Fruit fly (Drosophila melanogaster) whole organism, embryonic: ENCODE data around the gene CG13654.

ENCODE experiments used
- CG10366 ChIP-seq: fragments of 200-800 bp; sonication (Bioruptor generic); IDR thresholded peaks from 2 replicates; pipeline ENCODE4 v1.3.6; 2022; ENCODE audit warnings: missing biosample characterization, missing genetic modification characterization
- CG11085 ChIP-seq: fragments of 200-800 bp; sonication (Bioruptor generic); IDR thresholded peaks from 2 replicates; pipeline ENCODE4 v1.3.6; 2022; ENCODE audit warnings: missing biosample characterization, missing genetic modification characterization
- CG11504 ChIP-seq: fragments of 200-800 bp; sonication (Bioruptor generic); optimal IDR thresholded peaks from 3 replicates; lab custom pipeline; 2019; ENCODE audit warnings: missing biosample characterization, mild to moderate bottlenecking, missing genetic modification characterization, moderate library complexity
- CG12769 ChIP-seq: fragments of 200-800 bp; sonication (Bioruptor generic); optimal IDR thresholded peaks from 2 replicates; lab custom pipeline; 2019; ENCODE audit warnings: missing biosample characterization, mild to moderate bottlenecking, missing genetic modification characterization, moderate library complexity
- CG14441 ChIP-seq: fragments of 200-800 bp; sonication (Bioruptor generic); IDR thresholded peaks from 2 replicates; pipeline ENCODE4 v1.3.6; 2022; ENCODE audit warnings: missing biosample characterization, missing genetic modification characterization
- CG15011 ChIP-seq: fragments of 200-800 bp; sonication (Bioruptor generic); optimal IDR thresholded peaks from 3 replicates; lab custom pipeline; 2018; ENCODE audit warnings: missing biosample characterization, mild to moderate bottlenecking, missing genetic modification characterization
- CG15479 ChIP-seq: fragments of 200-800 bp; sonication (Bioruptor generic); optimal IDR thresholded peaks from 3 replicates; lab custom pipeline; 2019; ENCODE audit warnings: missing biosample characterization, mild to moderate bottlenecking, missing genetic modification characterization, moderate library complexity
- CG16813 ChIP-seq: fragments of 200-800 bp; sonication (Bioruptor generic); IDR thresholded peaks from 3 replicates; pipeline ENCODE4 v1.3.6; 2022; ENCODE audit warnings: missing biosample characterization, missing genetic modification characterization; ENCODE audit not compliant: partially characterized antibody
- CG17328 ChIP-seq: fragments of 200-800 bp; sonication (Bioruptor generic); IDR thresholded peaks from 2 replicates; pipeline ENCODE4 v1.3.6; 2022; ENCODE audit warnings: missing biosample characterization, missing genetic modification characterization
- CG17612 ChIP-seq: fragments of 200-800 bp; sonication (Bioruptor generic); IDR thresholded peaks from 2 replicates; pipeline ENCODE4 v1.3.6; 2022; ENCODE audit warnings: missing biosample characterization, missing genetic modification characterization
- CG2678 ChIP-seq: fragments of 200-800 bp; sonication (Bioruptor generic); optimal IDR thresholded peaks from 3 replicates; lab custom pipeline; 2019; ENCODE audit warnings: missing biosample characterization, mild to moderate bottlenecking, missing genetic modification characterization, moderate library complexity
- CG31224 ChIP-seq: fragments of 200-800 bp; sonication (Bioruptor generic); IDR thresholded peaks from 2 replicates; pipeline ENCODE4 v1.3.6; 2022; ENCODE audit warnings: missing biosample characterization, missing genetic modification characterization
- CG34422 ChIP-seq: fragments of 200-800 bp; sonication (Bioruptor generic); IDR thresholded peaks from 3 replicates; pipeline ENCODE4 v1.3.6; 2022; ENCODE audit warnings: missing biosample characterization, missing genetic modification characterization
- CG4617 ChIP-seq: fragments of 200-800 bp; sonication (Bioruptor generic); optimal IDR thresholded peaks from 3 replicates; lab custom pipeline; 2016; ENCODE audit warnings: missing biosample characterization, missing genetic modification characterization, borderline replicate concordance
- CG5245 ChIP-seq: fragments of 200-800 bp; sonication (Bioruptor generic); optimal IDR thresholded peaks from 3 replicates; lab custom pipeline; 2016; ENCODE audit warnings: missing biosample characterization, missing genetic modification characterization
- CG6254 ChIP-seq: fragments of 200-800 bp; sonication (Bioruptor generic); optimal IDR thresholded peaks from 3 replicates; lab custom pipeline; 2017; ENCODE audit warnings: mild to moderate bottlenecking, missing biosample characterization, missing genetic modification reagents, missing genetic modification characterization
- CG7372 ChIP-seq: fragments of 200-800 bp; sonication (Bioruptor generic); IDR thresholded peaks from 2 replicates; pipeline ENCODE4 v1.3.6; 2022; ENCODE audit warnings: missing biosample characterization, missing genetic modification characterization
- CG7745 ChIP-seq: fragments of 200-800 bp; sonication (Bioruptor generic); optimal IDR thresholded peaks from 2 replicates; lab custom pipeline; 2018; ENCODE audit warnings: missing biosample characterization, mild to moderate bottlenecking, missing genetic modification characterization, moderate library complexity
- CG8290 ChIP-seq, 3 experiments: fragments of 200-800 bp; sonication (Bioruptor generic); optimal IDR thresholded peaks; 2 replicates each; lab custom pipeline; 2016 to 2019; ENCODE audit warnings: missing biosample characterization in 3 of 3, missing genetic modification characterization in 3 of 3, mild to moderate bottlenecking in 2 of 3, moderate library complexity in 1 of 3
- CTCF ChIP-seq: fragments of 200-800 bp; sonication (Bioruptor generic); optimal IDR thresholded peaks from 2 replicates; lab custom pipeline; 2017; ENCODE audit warnings: missing biosample characterization, mild to moderate bottlenecking, missing genetic modification characterization, moderate library complexity
- CkIIα-i1 ChIP-seq: fragments of 200-800 bp; sonication (Bioruptor generic); IDR thresholded peaks from 2 replicates; pipeline ENCODE4 v1.3.6; 2022; ENCODE audit warnings: missing biosample characterization, missing genetic modification characterization
- CrebB ChIP-seq: fragments of 200-800 bp; sonication (Bioruptor generic); optimal IDR thresholded peaks from 3 replicates; lab custom pipeline; 2018; ENCODE audit warnings: missing biosample characterization, mild to moderate bottlenecking, missing genetic modification characterization
- Doc2 ChIP-seq: fragments of 200-800 bp; sonication (Bioruptor generic); IDR thresholded peaks from 2 replicates; pipeline ENCODE4 v1.3.6; 2022; ENCODE audit warnings: missing biosample characterization, missing genetic modification characterization
- H15 ChIP-seq: fragments of 200-800 bp; sonication (Bioruptor generic); IDR thresholded peaks from 3 replicates; pipeline ENCODE4 v1.3.6; 2022; ENCODE audit warnings: missing biosample characterization, missing genetic modification characterization
- MESR4 ChIP-seq: fragments of 200-800 bp; sonication (Bioruptor generic); optimal IDR thresholded peaks from 2 replicates; lab custom pipeline; 2018; ENCODE audit warnings: missing biosample characterization, mild to moderate bottlenecking, missing genetic modification characterization, moderate library complexity
- Nf-YA ChIP-seq: fragments of 200-800 bp; sonication (Bioruptor generic); IDR thresholded peaks from 2 replicates; pipeline ENCODE4 v1.3.6; 2022; ENCODE audit warnings: missing biosample characterization, missing genetic modification characterization
- Oaz ChIP-seq: fragments of 200-800 bp; sonication (Bioruptor generic); IDR thresholded peaks from 2 replicates; pipeline ENCODE4 v1.3.6; 2022; ENCODE audit warnings: missing biosample characterization, missing genetic modification characterization
- Sin3A ChIP-seq: fragments of >200 bp; optimal IDR thresholded peaks from 2 replicates; lab custom pipeline; 2018
- Six4 ChIP-seq: fragments of 200-800 bp; sonication (Bioruptor generic); optimal IDR thresholded peaks from 2 replicates; lab custom pipeline; 2016; ENCODE audit warnings: missing biosample characterization, missing genetic modification characterization
- Sry-β ChIP-seq: fragments of 200-800 bp; sonication (Bioruptor generic); optimal IDR thresholded peaks from 2 replicates; lab custom pipeline; 2018; ENCODE audit warnings: missing biosample characterization, mild to moderate bottlenecking, missing genetic modification characterization, moderate library complexity
- Tbp ChIP-seq: fragments of >200 bp; optimal IDR thresholded peaks from 2 replicates; lab custom pipeline; 2018; ENCODE audit warnings: missing biosample characterization, missing genetic modification characterization
- Xrp1 ChIP-seq: fragments of 200-800 bp; sonication (Bioruptor generic); IDR thresholded peaks from 2 replicates; pipeline ENCODE4 v1.3.6; 2022; ENCODE audit warnings: missing biosample characterization, missing genetic modification characterization
- YL-1 ChIP-seq: fragments of 200-800 bp; sonication (Bioruptor generic); optimal IDR thresholded peaks from 3 replicates; lab custom pipeline; 2017; ENCODE audit warnings: missing biosample characterization, mild to moderate bottlenecking, missing genetic modification characterization
- abd-A ChIP-seq: fragments of 200-800 bp; sonication (Bioruptor generic); optimal IDR thresholded peaks from 3 replicates; lab custom pipeline; 2019; ENCODE audit warnings: missing biosample characterization, mild to moderate bottlenecking, missing genetic modification characterization, moderate library complexity
- al ChIP-seq: fragments of 200-800 bp; sonication (Bioruptor generic); IDR thresholded peaks from 2 replicates; pipeline ENCODE4 v1.3.6; 2022; ENCODE audit warnings: missing biosample characterization, missing genetic modification characterization
- az2 ChIP-seq: fragments of 200-800 bp; sonication (Bioruptor generic); optimal IDR thresholded peaks from 3 replicates; lab custom pipeline; 2016; ENCODE audit warnings: missing biosample characterization, missing genetic modification characterization
- esg ChIP-seq: fragments of 200-800 bp; sonication (Bioruptor generic); conservative IDR thresholded peaks from 2 replicates; pipeline ENCODE4 v1.3.6; 2022; ENCODE audit warnings: missing biosample characterization, missing genetic modification characterization
- eve ChIP-seq, 2 experiments: fragments of >200 bp; optimal IDR thresholded peaks; 2 replicates each; lab custom pipeline; 2017; ENCODE audit warnings: missing biosample characterization in 2 of 2, missing genetic modification characterization in 2 of 2
- hth ChIP-seq: fragments of >200 bp; optimal IDR thresholded peaks from 2 replicates; lab custom pipeline; 2017; ENCODE audit warnings: inconsistent platforms
- klu ChIP-seq: fragments of 200-800 bp; sonication (Bioruptor generic); IDR thresholded peaks from 2 replicates; pipeline ENCODE4 v1.3.6; 2022; ENCODE audit warnings: missing biosample characterization, missing genetic modification characterization
- lbe ChIP-seq: fragments of 200-800 bp; sonication (Bioruptor generic); optimal IDR thresholded peaks from 2 replicates; lab custom pipeline; 2016; ENCODE audit warnings: missing biosample characterization, mild to moderate bottlenecking, missing genetic modification characterization
- otp ChIP-seq: fragments of 200-800 bp; sonication (Bioruptor generic); IDR thresholded peaks from 3 replicates; pipeline ENCODE4, ENCODE4 v1.3.6; 2022; ENCODE audit warnings: missing biosample characterization, missing genetic modification characterization
- phol ChIP-seq: fragments of 200-800 bp; sonication (Bioruptor generic); optimal IDR thresholded peaks from 3 replicates; lab custom pipeline; 2018; ENCODE audit warnings: missing biosample characterization, mild to moderate bottlenecking, missing genetic modification characterization, moderate library complexity
- pnt ChIP-seq: fragments of 200-800 bp; sonication (Bioruptor generic); optimal IDR thresholded peaks from 3 replicates; lab custom pipeline; 2016; ENCODE audit warnings: missing biosample characterization, missing genetic modification characterization
- pros ChIP-seq: fragments of 200-800 bp; sonication (Bioruptor generic); optimal IDR thresholded peaks from 3 replicates; lab custom pipeline; 2019; ENCODE audit warnings: missing biosample characterization, mild to moderate bottlenecking, missing genetic modification characterization, moderate library complexity
- pzg ChIP-seq: fragments of 200-800 bp; sonication (Bioruptor generic); optimal IDR thresholded peaks from 3 replicates; lab custom pipeline; 2018; ENCODE audit warnings: missing biosample characterization, mild to moderate bottlenecking, missing genetic modification characterization, moderate library complexity
- sc ChIP-seq, 3 experiments: fragments of >200 bp in 2 of 3; fragments of 200-800 bp in 1 of 3; sonication (Bioruptor generic) in 1 of 3; optimal IDR thresholded peaks; 2 replicates in 2 of 3; 3 replicates in 1 of 3; lab custom pipeline; 2017; ENCODE audit warnings: mild to moderate bottlenecking in 1 of 3, missing biosample characterization in 1 of 3, missing genetic modification characterization in 1 of 3, missing genetic modification reagents in 1 of 3
- sr ChIP-seq: fragments of 200-800 bp; sonication (Bioruptor generic); IDR thresholded peaks from 3 replicates; pipeline ENCODE4 v1.3.6; 2022; ENCODE audit warnings: missing biosample characterization, missing genetic modification characterization
- tap ChIP-seq: fragments of 200-800 bp; optimal IDR thresholded peaks from 3 replicates; lab custom pipeline; 2019; ENCODE audit warnings: missing biosample characterization, mild to moderate bottlenecking, missing genetic modification characterization, moderate library complexity
- tll ChIP-seq, 2 experiments: fragments of 200-800 bp in 1 of 2; fragments of >200 bp in 1 of 2; sonication (Bioruptor generic) in 1 of 2; optimal IDR thresholded peaks; 2 replicates each; lab custom pipeline; 2017 to 2019; ENCODE audit warnings: missing biosample characterization in 2 of 2, missing genetic modification characterization in 2 of 2, mild to moderate bottlenecking in 1 of 2, moderate library complexity in 1 of 2
- trem ChIP-seq: fragments of 200-800 bp; optimal IDR thresholded peaks from 3 replicates; lab custom pipeline; 2019; ENCODE audit warnings: missing biosample characterization, mild to moderate bottlenecking, missing genetic modification characterization, moderate library complexity

The CG13654 gene

DNA sequence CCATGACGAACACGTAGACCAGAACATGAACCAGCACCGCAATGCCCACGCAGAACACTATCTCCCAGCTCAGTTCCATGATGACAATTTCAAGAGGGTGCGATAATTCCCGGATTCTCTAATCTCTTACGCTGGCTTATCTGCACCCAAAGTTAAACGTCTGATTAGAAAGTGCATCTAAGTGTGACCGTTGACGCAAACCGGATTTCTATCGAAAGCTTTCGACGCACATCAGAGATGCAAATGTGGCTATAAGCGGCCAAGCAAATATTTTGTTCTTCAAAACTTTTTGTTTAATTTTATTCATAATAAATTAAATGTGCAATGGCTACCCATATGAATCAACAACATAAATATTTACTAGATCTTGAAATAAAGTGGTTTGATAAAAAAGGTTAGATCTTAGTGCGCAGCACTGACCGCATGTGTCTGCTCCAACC is 62.7 kb downstream of the CG13654 start, which contains the start of the genes Kdsr and CG11858 (continued):
- TF ChIP-seq CG17612 (GFP tag; lab: Robert Waterston, UW) (no peak), CG15011 (no peak), Sin3A (lab: Kevin White, UChicago) (peak; percentile 59), H15 (GFP tag; lab: Robert Waterston, UW) (peak; percentile 74), CG10366 (GFP tag; lab: Robert Waterston, UW) (peak; percentile 52), MESR4 (peak; percentile 43), Six4 (GFP tag; lab: Kevin White, UChicago) (no peak), eve (GFP tag; optimal IDR thresholded peaks at IDR 0.05; lab: Kevin White, UChicago) (no peak), trem (peak; percentile 38), CG2678 (tag; lab: Kevin White, UChicago) (no peak), az2 (GFP tag; lab: Kevin White, UChicago) (peak; percentile 52), pnt (GFP tag; lab: Kevin White, UChicago) (peak; percentile 21), CG17328 (peak; percentile 65), lbe (GFP tag; lab: Kevin White, UChicago) (no peak), sr (GFP tag; lab: Robert Waterston, UW) (no peak), CG12769 (tag; lab: Kevin White, UChicago) (peak; percentile 68), CG31224 (peak; percentile 42; the same call in 1 of the 2 replicates), pzg (peak; percentile 61), Tbp (GFP tag; lab: Kevin White, UChicago) (no peak), sc (optimal IDR thresholded peaks at IDR 0.05; lab: Kevin White, UChicago) (no peak), sc (GFP tag; optimal IDR thresholded peaks at IDR 0.05; lab: Kevin White, UChicago) (no peak), CG34422 (GFP tag; lab: Robert Waterston, UW) (peak; percentile 70; the same call in 2 of the 3 replicates), phol (peak; percentile 75), tap (tag; lab: Kevin White, UChicago) (no peak), CTCF (no peak), CG16813 (GFP tag; lab: Robert Waterston, UW) (no peak), esg (GFP tag; lab: Robert Waterston, UW) (peak; percentile 36; the same call in 1 of the 2 replicates), CrebB (peak; percentile 44), CG11085 (GFP tag; lab: Robert Waterston, UW) (no peak), CkIIα-i1 (GFP tag; lab: Robert Waterston, UW) (no peak), CG7372 (GFP tag; lab: Robert Waterston, UW) (peak; percentile 35; the same call in 1 of the 2 replicates), CG14441 (GFP tag; lab: Robert Waterston, UW) (peak; percentile 72), CG11504 (tag; lab: Kevin White, UChicago) (no peak), CG7745 (no peak), CG6254 (GFP tag; lab: Kevin White, UChicago) (no peak), otp (GFP tag; lab: Robert Waterston, UW) (0 out of 3 replicates have a peak, but pooled peaks have one; percentile 43), Sry-β (GFP tag; lab: Kevin White, UChicago) (peak; percentile 99), abd-A (tag; lab: Kevin White, UChicago) (no peak), Oaz (GFP tag; lab: Robert Waterston, UW) (no peak), Nf-YA (no peak), CG4617 (GFP tag; lab: Kevin White, UChicago) (peak; percentile 30), al (GFP tag; lab: Robert Waterston, UW) (peak; percentile 61), tll (GFP tag; optimal IDR thresholded peaks at IDR 0.05; lab: Kevin White, UChicago) (no peak), Doc2 (no peak), CG5245 (GFP tag; lab: Kevin White, UChicago) (peak; percentile 24), CG15479 (no peak), CG8290 (GFP tag; optimal IDR thresholded peaks at IDR 0.05; lab: Kevin White, UChicago) (peak; percentile 1), CG8290 (tag; optimal IDR thresholded peaks at IDR 0.05; lab: Kevin White, UChicago) (peak in 1 of 2 experiments; percentile 14), hth (no peak), YL-1 (peak; percentile 3), pros (GFP tag; lab: Kevin White, UChicago) (no peak), klu (peak; percentile 38; the same call in 1 of the 2 replicates), Xrp1 (GFP tag; lab: Robert Waterston, UW) (peak; percentile 76)
